Fruit fly (Drosophila melanogaster) whole organism, pupa: Measurements from ENCODE around the gene capt.

ENCODE experiments used
- CG10348 ChIP-seq: fragments of 200-800 bp; sonication (Bioruptor generic); IDR thresholded peaks from 2 replicates; pipeline ENCODE4 v1.3.6; 2022; ENCODE audit warnings: missing biosample characterization, missing genetic modification characterization
- CG13204 ChIP-seq: fragments of 200-800 bp; sonication (Bioruptor generic); optimal IDR thresholded peaks from 2 replicates; lab custom pipeline; 2018; ENCODE audit warnings: missing biosample characterization, mild to moderate bottlenecking, missing genetic modification characterization, moderate library complexity
- CG14655 ChIP-seq: fragments of 200-800 bp; sonication (Bioruptor generic); optimal IDR thresholded peaks from 3 replicates; lab custom pipeline; 2017; ENCODE audit warnings: mild to moderate bottlenecking, missing biosample characterization, missing genetic modification reagents, missing genetic modification characterization
- CG34367 ChIP-seq: fragments of 200-800 bp; sonication (Bioruptor generic); optimal IDR thresholded peaks from 2 replicates; lab custom pipeline; 2018; ENCODE audit warnings: missing biosample characterization, mild to moderate bottlenecking, missing genetic modification characterization
- CG8159 ChIP-seq: fragments of 200-800 bp; sonication (Bioruptor generic); optimal IDR thresholded peaks from 3 replicates; lab custom pipeline; 2018; ENCODE audit warnings: missing biosample characterization, mild to moderate bottlenecking, missing genetic modification characterization, moderate library complexity
- CG9948 ChIP-seq: fragments of 200-800 bp; sonication (Bioruptor generic); optimal IDR thresholded peaks from 2 replicates; lab custom pipeline; 2018; ENCODE audit warnings: missing biosample characterization, mild to moderate bottlenecking, missing genetic modification characterization, moderate library complexity
- EcR ChIP-seq: fragments of 200-800 bp; sonication (Bioruptor generic); optimal IDR thresholded peaks from 3 replicates; lab custom pipeline; 2019; ENCODE audit warnings: missing biosample characterization, missing genetic modification characterization, mild to moderate bottlenecking, moderate library complexity, missing genetic modification reagents
- Ets98B ChIP-seq: fragments of 200-800 bp; sonication (Bioruptor generic); IDR thresholded peaks from 2 replicates; pipeline ENCODE4 v1.3.6; 2022; ENCODE audit warnings: missing biosample characterization, missing genetic modification characterization
- fd96Ca ChIP-seq: fragments of 200-800 bp; sonication (Bioruptor generic); IDR thresholded peaks from 3 replicates; pipeline ENCODE4 v1.3.6; 2022; ENCODE audit warnings: missing biosample characterization, missing genetic modification characterization

DNA sequence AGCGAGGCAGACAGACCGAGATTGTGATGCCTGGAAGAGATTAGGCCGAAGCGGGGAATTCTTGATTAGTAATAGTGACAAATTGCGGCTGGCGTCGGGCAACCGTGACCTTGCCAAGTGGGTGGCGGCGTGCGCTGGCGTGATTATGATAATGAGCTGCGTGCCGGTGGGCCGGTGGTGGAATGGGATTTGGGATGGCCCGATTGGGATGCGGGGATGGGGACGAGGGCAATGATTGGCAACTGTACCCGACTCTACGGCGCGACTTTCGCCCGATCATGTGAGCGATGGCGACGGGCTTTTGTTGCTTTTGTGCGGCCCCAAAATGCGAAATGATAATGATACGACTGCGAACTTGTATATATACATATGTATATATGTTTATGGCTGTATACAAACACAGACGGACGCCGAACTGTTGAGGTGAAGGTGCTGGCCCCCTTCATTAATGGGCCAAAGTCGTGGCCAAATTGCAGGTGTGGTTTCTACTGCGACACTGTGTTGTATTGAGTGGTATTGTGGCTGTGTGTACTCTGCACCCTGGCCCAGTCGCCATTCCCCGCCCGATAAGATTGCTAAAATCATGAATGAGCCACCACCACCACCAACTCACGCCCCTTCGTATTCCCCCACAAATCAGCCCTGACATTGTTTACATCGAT lies 41.3 kb downstream of the capt start:
- TF ChIP-seq CG13204 (GFP tag; lab: Kevin White, UChicago) (no peak), CG10348 (GFP tag; lab: Robert Waterston, UW) (no peak), Ets98B (GFP tag; lab: Robert Waterston, UW) (no peak), CG8159 (no peak), CG34367 (tag; lab: Kevin White, UChicago) (no peak), CG14655 (GFP tag; lab: Kevin White, UChicago) (no peak), EcR (GFP tag; lab: Kevin White, UChicago) (no peak), CG9948 (tag; lab: Kevin White, UChicago) (no peak), fd96Ca (GFP tag; lab: Robert Waterston, UW) (no peak)
